Worm (Caenorhabditis elegans): Measurements from ENCODE around the gene rpm-1.

- TF ChIP-seq ama-1 (optimal IDR thresholded peaks at IDR 0.05) = no peak
- TF ChIP-seq aly-1 (tag; optimal IDR thresholded peaks at IDR 0.05) = no peak
- no peak for TF ChIP-seq tbx-37 (GFP tag; conservative IDR thresholded peaks at IDR 0.05)
- no peak for TF ChIP-seq ets-7 (tag; optimal IDR thresholded peaks at IDR 0.05)
- no peak for TF ChIP-seq flt-1 (GFP tag; IDR thresholded peaks at IDR 0.05)
These were observed 56.9 kb downstream of the rpm-1 start, which contains the start of gene B0507.8 for ce11 chrV:8762861-8763260.

Data from whole organism, early embryonic.